Worm (Caenorhabditis elegans) whole organism, L3 larva: ENCODE results near the gene T14B4.5.

ENCODE experiments used
- ZK546.5 ChIP-seq: sonication (generic microtip); optimal IDR thresholded peaks from 2 replicates; lab custom pipeline; 2017; ENCODE audit warnings: missing biosample characterization, missing genetic modification characterization
- egl-27 ChIP-seq: sonication (generic microtip); optimal IDR thresholded peaks from 4 replicates; lab custom pipeline; 2017; ENCODE audit warnings: missing biosample characterization, missing genetic modification reagents, missing genetic modification characterization
- nhr-23 ChIP-seq: fragments of 150-350 bp; optimal IDR thresholded peaks from 2 replicates; lab custom pipeline; 2014; ENCODE audit warnings: missing biosample characterization, missing genetic modification reagents, missing genetic modification characterization
- nhr-25 ChIP-seq: sonication (generic microtip); optimal IDR thresholded peaks from 2 replicates; lab custom pipeline; 2017; ENCODE audit warnings: missing biosample characterization, missing genetic modification characterization
- unc-62 ChIP-seq: fragments of 150-350 bp; sonication (generic microtip); optimal IDR thresholded peaks from 4 replicates; lab custom pipeline; 2014; ENCODE audit warnings: missing biosample characterization, missing genetic modification reagents, missing genetic modification characterization

DNA sequence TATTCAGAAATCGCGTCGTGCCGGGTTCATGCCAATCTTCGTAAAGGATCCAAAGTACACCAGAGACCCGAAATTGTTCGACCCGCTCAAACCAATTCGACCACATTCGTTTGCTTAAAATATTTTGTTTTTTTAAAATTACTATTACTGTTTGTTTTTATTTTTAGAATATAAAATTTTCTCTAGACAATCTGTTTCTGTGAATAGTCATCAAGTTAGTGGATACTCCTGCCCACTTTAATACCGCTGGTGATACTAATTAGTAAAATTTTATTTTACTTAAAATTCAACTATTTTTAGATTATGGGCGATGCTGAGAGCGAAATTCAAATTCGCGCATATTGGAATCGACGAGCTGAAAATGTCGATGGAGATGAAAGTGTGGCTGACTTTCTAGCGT is 19.9 kb downstream of the T14B4.5 start, which contains the start of gene T14B4.1:
- TF ChIP-seq nhr-23 (tag; lab: Kevin White, UChicago) (no peak), unc-62 (GFP tag; lab: Kevin White, UChicago) (no peak), egl-27 (no peak), nhr-25 (tag; lab: Kevin White, UChicago) (no peak), ZK546.5 (tag; lab: Kevin White, UChicago) (no peak)
